Worm (Caenorhabditis elegans) whole organism, L4 larva: ENCODE data around the gene bcat-1.

ENCODE experiments used
- D1046.2 ChIP-seq: fragments of 200-800 bp; sonication (Bioruptor generic); IDR thresholded peaks from 2 replicates; pipeline ENCODE4 v1.3.6; 2022; ENCODE audit warnings: missing genetic modification characterization, missing compliant biosample characterization
- F10B5.3 ChIP-seq: sonication (generic microtip); optimal IDR thresholded peaks from 2 replicates; lab custom pipeline; 2016; ENCODE audit warnings: mild to moderate bottlenecking, missing genetic modification characterization, missing compliant biosample characterization
- F44E2.7 ChIP-seq: fragments of 200-800 bp; sonication (Bioruptor generic); IDR thresholded peaks from 2 replicates; pipeline ENCODE4 v2.1.2; 2022; ENCODE audit warnings: missing genetic modification characterization, missing compliant biosample characterization
- T20F7.1 ChIP-seq: fragments of 200-800 bp; sonication (Bioruptor generic); optimal IDR thresholded peaks from 2 replicates; lab custom pipeline; 2018; ENCODE audit warnings: mild to moderate bottlenecking, missing genetic modification characterization, missing compliant biosample characterization
- T26A8.4 ChIP-seq: fragments of 200-800 bp; sonication (Bioruptor generic); IDR thresholded peaks from 2 replicates; pipeline ENCODE4 v1.3.6; 2022; ENCODE audit warnings: missing genetic modification characterization, missing compliant biosample characterization
- Y48G9A.11 ChIP-seq: fragments of 200-800 bp; sonication (Bioruptor generic); IDR thresholded peaks from 2 replicates; pipeline ENCODE4 v1.3.6; 2022; ENCODE audit warnings: missing genetic modification reagents, missing genetic modification characterization, missing compliant biosample characterization
- Y75B8A.6 ChIP-seq: fragments of 200-800 bp; sonication (Bioruptor generic); IDR thresholded peaks from 2 replicates; pipeline ENCODE4 v1.3.6; 2022; ENCODE audit warnings: missing genetic modification reagents, missing genetic modification characterization, missing compliant biosample characterization
- ama-1 ChIP-seq: fragments of 150-350 bp; optimal IDR thresholded peaks from 2 replicates; lab custom pipeline; 2014; ENCODE audit warnings: inconsistent platforms, mixed read lengths
- attf-4 ChIP-seq: sonication (generic microtip); optimal IDR thresholded peaks from 3 replicates; lab custom pipeline; 2017; ENCODE audit warnings: missing biosample characterization, missing genetic modification characterization
- ceh-28 ChIP-seq: fragments of 150-350 bp; optimal IDR thresholded peaks from 2 replicates; lab custom pipeline; 2014; ENCODE audit warnings: missing biosample characterization, missing genetic modification reagents, missing genetic modification characterization
- ceh-62 ChIP-seq: sonication (generic microtip); optimal IDR thresholded peaks from 2 replicates; lab custom pipeline; 2017; ENCODE audit warnings: missing biosample characterization, missing genetic modification characterization
- ceh-82 ChIP-seq: sonication (generic microtip); optimal IDR thresholded peaks from 2 replicates; lab custom pipeline; 2017; ENCODE audit warnings: missing biosample characterization, missing genetic modification characterization
- ces-1 ChIP-seq: fragments of 150-350 bp; sonication (generic microtip); optimal IDR thresholded peaks from 4 replicates; lab custom pipeline; 2014; ENCODE audit warnings: missing biosample characterization, missing genetic modification reagents, missing genetic modification characterization
- cey-2 ChIP-seq: sonication (generic microtip); optimal IDR thresholded peaks from 3 replicates; lab custom pipeline; 2017; ENCODE audit warnings: missing genetic modification characterization, mild to moderate bottlenecking, missing compliant biosample characterization, antibody characterized with exemption, borderline replicate concordance; ENCODE audit not compliant: insufficient read depth
- ctbp-1 ChIP-seq: fragments of 200-800 bp; sonication (Bioruptor generic); IDR thresholded peaks from 2 replicates; pipeline ENCODE4 v1.3.6; 2022; ENCODE audit warnings: missing genetic modification reagents, missing genetic modification characterization, missing compliant biosample characterization
- daf-16 ChIP-seq, 3 experiments: sonication (generic microtip); optimal IDR thresholded peaks; 2 replicates each; lab custom pipeline; 2016 to 2017; ENCODE audit warnings: missing genetic modification characterization in 3 of 3, missing genetic modification reagents in 3 of 3, mild to moderate bottlenecking in 2 of 3, missing compliant biosample characterization in 2 of 3, missing biosample characterization in 1 of 3, moderate library complexity in 1 of 3
- dmd-6 ChIP-seq: fragments of 200-800 bp; sonication (Bioruptor generic); IDR thresholded peaks from 2 replicates; pipeline ENCODE4 v1.3.6; 2022; ENCODE audit warnings: missing genetic modification reagents, missing genetic modification characterization, missing compliant biosample characterization
- duxl-1 ChIP-seq: sonication (generic microtip); optimal IDR thresholded peaks from 2 replicates; lab custom pipeline; 2016; ENCODE audit warnings: mild to moderate bottlenecking, missing genetic modification characterization, moderate library complexity, missing compliant biosample characterization; ENCODE audit not compliant: poor library complexity
- dve-1 ChIP-seq: sonication (generic microtip); optimal IDR thresholded peaks from 2 replicates; lab custom pipeline; 2017; ENCODE audit warnings: antibody characterized with exemption, mild to moderate bottlenecking, missing genetic modification characterization, missing compliant biosample characterization; ENCODE audit not compliant: insufficient read depth
- fos-1 ChIP-seq: fragments of 150-350 bp; optimal IDR thresholded peaks from 2 replicates; lab custom pipeline; 2014; ENCODE audit warnings: missing biosample characterization, missing genetic modification characterization
- hlh-11 ChIP-seq: fragments of 200-800 bp; sonication (Bioruptor generic); optimal IDR thresholded peaks from 2 replicates; lab custom pipeline; 2018; ENCODE audit warnings: mild to moderate bottlenecking, missing genetic modification characterization, missing compliant biosample characterization
- hmg-1.1 ChIP-seq: fragments of 200-800 bp; sonication (Bioruptor generic); IDR thresholded peaks from 2 replicates; pipeline ENCODE4 v1.3.6; 2022; ENCODE audit warnings: missing genetic modification reagents, missing genetic modification characterization, missing compliant biosample characterization
- jun-1 ChIP-seq: fragments of 150-350 bp; optimal IDR thresholded peaks from 2 replicates; lab custom pipeline; 2014; ENCODE audit warnings: missing biosample characterization, missing genetic modification reagents, missing genetic modification characterization
- lim-7 ChIP-seq: fragments of 200-800 bp; sonication (Bioruptor generic); IDR thresholded peaks from 2 replicates; pipeline ENCODE4 v1.3.6; 2022; ENCODE audit warnings: missing genetic modification characterization, missing compliant biosample characterization
- lin-1 ChIP-seq: fragments of 200-800 bp; sonication (Bioruptor generic); IDR thresholded peaks from 2 replicates; pipeline ENCODE4 v1.3.6; 2022; ENCODE audit warnings: missing genetic modification reagents, missing genetic modification characterization, missing compliant biosample characterization
- lir-3 ChIP-seq: sonication (generic microtip); optimal IDR thresholded peaks from 2 replicates; lab custom pipeline; 2016; ENCODE audit warnings: mild to moderate bottlenecking, missing genetic modification characterization, missing compliant biosample characterization
- lsy-2 ChIP-seq, 2 experiments: fragments of 150-350 bp in 1 of 2; sonication (generic microtip) in 1 of 2; optimal IDR thresholded peaks; 2 replicates each; lab custom pipeline; 2014 to 2017; ENCODE audit warnings: missing biosample characterization in 2 of 2, missing genetic modification characterization in 2 of 2
- madf-9 ChIP-seq: fragments of 200-800 bp; sonication (Bioruptor generic); conservative IDR thresholded peaks from 2 replicates; pipeline ENCODE4 v1.3.6; 2022; ENCODE audit warnings: missing genetic modification reagents, missing genetic modification characterization, missing compliant biosample characterization
- mdl-1 ChIP-seq, 2 experiments: fragments of 150-350 bp in 1 of 2; sonication (generic microtip) in 1 of 2; optimal IDR thresholded peaks; 2 replicates each; lab custom pipeline; 2014 to 2017; ENCODE audit warnings: missing biosample characterization in 2 of 2, missing genetic modification characterization in 2 of 2
- nhr-10 ChIP-seq: fragments of 150-350 bp; optimal IDR thresholded peaks from 2 replicates; lab custom pipeline; 2014; ENCODE audit warnings: missing biosample characterization, missing genetic modification characterization
- nhr-11 ChIP-seq: fragments of 150-350 bp; optimal IDR thresholded peaks from 2 replicates; lab custom pipeline; 2014; ENCODE audit warnings: missing biosample characterization, missing genetic modification characterization
- nhr-111 ChIP-seq: fragments of 200-800 bp; sonication (Bioruptor generic); optimal IDR thresholded peaks from 2 replicates; lab custom pipeline; 2018; ENCODE audit warnings: mild to moderate bottlenecking, missing genetic modification characterization, missing compliant biosample characterization
- nhr-28 ChIP-seq: fragments of 150-350 bp; optimal IDR thresholded peaks from 2 replicates; lab custom pipeline; 2014; ENCODE audit warnings: missing biosample characterization, missing genetic modification characterization
- nhr-41 ChIP-seq: fragments of 200-800 bp; sonication (Bioruptor generic); IDR thresholded peaks from 2 replicates; pipeline ENCODE4 v1.3.6; 2022; ENCODE audit warnings: missing genetic modification reagents, missing genetic modification characterization, missing compliant biosample characterization
- nhr-48 ChIP-seq: sonication (generic microtip); optimal IDR thresholded peaks from 2 replicates; lab custom pipeline; 2016; ENCODE audit warnings: mild to moderate bottlenecking, missing genetic modification characterization, missing compliant biosample characterization
- nhr-6 ChIP-seq: fragments of 150-350 bp; optimal IDR thresholded peaks from 2 replicates; lab custom pipeline; 2014; ENCODE audit warnings: missing biosample characterization, missing genetic modification characterization
- saeg-2 ChIP-seq: fragments of 200-800 bp; sonication (Bioruptor generic); IDR thresholded peaks from 2 replicates; pipeline ENCODE4 v1.3.6; 2022; ENCODE audit warnings: missing genetic modification reagents, missing genetic modification characterization, missing compliant biosample characterization
- snpc-1.2 ChIP-seq: fragments of 200-800 bp; sonication (Bioruptor generic); IDR thresholded peaks from 2 replicates; pipeline ENCODE4 v1.3.6; 2022; ENCODE audit warnings: missing genetic modification reagents, missing genetic modification characterization, missing compliant biosample characterization
- snpc-4 ChIP-seq: fragments of 150-350 bp; optimal IDR thresholded peaks from 2 replicates; lab custom pipeline; 2014; ENCODE audit warnings: missing biosample characterization, missing genetic modification characterization
- spr-1 ChIP-seq: sonication (generic microtip); optimal IDR thresholded peaks from 2 replicates; lab custom pipeline; 2016; ENCODE audit warnings: mild to moderate bottlenecking, missing genetic modification characterization, missing compliant biosample characterization
- spr-3 ChIP-seq: fragments of 200-800 bp; sonication (Bioruptor generic); optimal IDR thresholded peaks from 2 replicates; lab custom pipeline; 2018; ENCODE audit warnings: mild to moderate bottlenecking, missing genetic modification characterization, missing compliant biosample characterization
- tra-1 ChIP-seq: fragments of 200-800 bp; sonication (Bioruptor generic); IDR thresholded peaks from 2 replicates; pipeline ENCODE4 v1.3.6; 2022; ENCODE audit warnings: missing genetic modification reagents, missing genetic modification characterization, missing compliant biosample characterization
- unc-130 ChIP-seq: sonication (generic microtip); optimal IDR thresholded peaks from 2 replicates; lab custom pipeline; 2016; ENCODE audit warnings: missing genetic modification reagents, missing genetic modification characterization, missing compliant biosample characterization
- unc-62 ChIP-seq, 3 experiments: fragments of 150-350 bp in 1 of 3; sonication (generic microtip); optimal IDR thresholded peaks in 2 of 3; peaks in 1 of 3; 1 replicate in 1 of 3; 2 replicates in 2 of 3; lab custom pipeline; 2014 to 2017; ENCODE audit warnings: missing biosample characterization in 3 of 3, missing genetic modification characterization in 3 of 3, missing genetic modification reagents in 3 of 3, missing genotype in 1 of 3
- vab-7 ChIP-seq: fragments of 200-800 bp; sonication (Bioruptor generic); IDR thresholded peaks from 2 replicates; pipeline ENCODE4 v1.3.6; 2022; ENCODE audit warnings: missing genetic modification reagents, missing genetic modification characterization, missing compliant biosample characterization
- zfp-3 ChIP-seq: fragments of 200-800 bp; sonication (Bioruptor generic); conservative IDR thresholded peaks from 2 replicates; pipeline ENCODE4 v1.3.6; 2022; ENCODE audit warnings: missing genetic modification reagents, missing genetic modification characterization, missing compliant biosample characterization

bcat-1 gene

ce11 chrX:12863796-12864195 is 13.5 kb upstream of the bcat-1 start, which contains the start of gene T14G8.4:
Gene T14G8.4, minus strand, starts transcription at chrX:12863896.
- TF ChIP-seq cey-2 (tag; lab: Kevin White, UChicago) (no peak), F10B5.3 (tag; lab: Kevin White, UChicago) (no peak), nhr-6 (no peak), unc-62 (GFP tag; optimal IDR thresholded peaks at IDR 0.05 in 1 of 2; lab: Kevin White, UChicago) (peak in 1 of 2 experiments; percentile 66), unc-62 (tag; optimal IDR thresholded peaks at IDR 0.05; lab: Kevin White, UChicago) (no peak)
- TF ChIP-seq, all 104 proteins: peak for 1

- TF ChIP-seq lin-1 (GFP tag; lab: Robert Waterston, UW) (0 out of 2 replicates have a peak, but pooled peaks have one; percentile 11), T20F7.1 (peak; percentile 58), hmg-1.1 (GFP tag; lab: Robert Waterston, UW) (no peak), fos-1 (tag; lab: Kevin White, UChicago) (no peak), Y75B8A.6 (peak; percentile 37; the same call in 1 of the 2 replicates), lim-7 (no peak), dmd-6 (GFP tag; lab: Robert Waterston, UW) (peak; percentile 97), snpc-1.2 (GFP tag; lab: Robert Waterston, UW) (no peak), daf-16 (GFP tag; optimal IDR thresholded peaks at IDR 0.05; lab: Kevin White, UChicago) (peak in 1 of 2 experiments; percentile 71), daf-16 (tag; optimal IDR thresholded peaks at IDR 0.05; lab: Kevin White, UChicago) (peak; percentile 40), nhr-28 (tag; lab: Kevin White, UChicago) (peak; percentile 5), dve-1 (tag; lab: Kevin White, UChicago) (peak; percentile 72), tra-1 (GFP tag; lab: Robert Waterston, UW) (peak; percentile 75; the same call in 1 of the 2 replicates), ceh-82 (tag; lab: Kevin White, UChicago) (no peak), hlh-11 (tag; lab: Kevin White, UChicago) (peak; percentile 22)
Observed at ce11 chrX:12869412-12869811, 7.9 kb upstream of the bcat-1 start.

ce11 chrX:12869827-12870394 is 7.4 kb upstream of the bcat-1 start:
- no peak for TF ChIP-seq nhr-10 (tag; lab: Kevin White, UChicago)
- TF ChIP-seq unc-62 (GFP tag; optimal IDR thresholded peaks at IDR 0.05 in 1 of 2; lab: Kevin White, UChicago) = no peak
- TF ChIP-seq unc-62 (tag; optimal IDR thresholded peaks at IDR 0.05; lab: Kevin White, UChicago) = no peak
- peak; percentile 48 for TF ChIP-seq nhr-28 (tag; lab: Kevin White, UChicago)
- TF ChIP-seq attf-4 (tag; lab: Kevin White, UChicago) = no peak
- no peak for TF ChIP-seq nhr-41 (GFP tag; lab: Robert Waterston, UW)
- TF ChIP-seq mdl-1 (tag; optimal IDR thresholded peaks at IDR 0.05; lab: Kevin White, UChicago) = peak in 1 of 2 experiments; percentile 66
- TF ChIP-seq unc-130 (GFP tag; lab: Kevin White, UChicago) = no peak
- TF ChIP-seq lsy-2 (tag; optimal IDR thresholded peaks at IDR 0.05; lab: Kevin White, UChicago) = no peak
- no peak for TF ChIP-seq snpc-4 (tag; lab: Kevin White, UChicago)
- no peak for TF ChIP-seq ceh-62
- no peak for TF ChIP-seq ceh-28
- no peak for TF ChIP-seq nhr-48 (tag; lab: Kevin White, UChicago)
- TF ChIP-seq dmd-6 (GFP tag; lab: Robert Waterston, UW) = peak; percentile 22; the same call in 1 of the 2 replicates
- peak; percentile 41 for TF ChIP-seq nhr-11 (tag; lab: Kevin White, UChicago)
- no peak for TF ChIP-seq F44E2.7 (GFP tag; lab: Robert Waterston, UW)
- TF ChIP-seq zfp-3 = no peak
- no peak for TF ChIP-seq ama-1 (lab: Kevin White, UChicago)
- TF ChIP-seq ctbp-1 (GFP tag; lab: Robert Waterston, UW) = no peak
- TF ChIP-seq D1046.2 (GFP tag; lab: Robert Waterston, UW) = no peak
- TF ChIP-seq Y48G9A.11 = no peak
- no peak for TF ChIP-seq T26A8.4 (GFP tag; lab: Robert Waterston, UW)
- no peak for TF ChIP-seq madf-9
- no peak for TF ChIP-seq ces-1 (GFP tag; lab: Kevin White, UChicago)
- TF ChIP-seq spr-1 (tag; lab: Kevin White, UChicago) = no peak
- no peak for TF ChIP-seq saeg-2 (GFP tag; lab: Robert Waterston, UW)
- no peak for TF ChIP-seq jun-1 (tag; lab: Kevin White, UChicago)
- TF ChIP-seq nhr-6 = no peak
- no peak for TF ChIP-seq spr-3 (GFP tag; lab: Kevin White, UChicago)
- TF ChIP-seq duxl-1 (tag; lab: Kevin White, UChicago) = no peak
- no peak for TF ChIP-seq nhr-111 (GFP tag; lab: Kevin White, UChicago)
- no peak for TF ChIP-seq lir-3
- TF ChIP-seq vab-7 (GFP tag; lab: Robert Waterston, UW) = no peak
